Fruit fly (Drosophila melanogaster) whole organism, embryonic: ENCODE data around the gene CG5390.
A peak's percentile ranks its signal among the peaks of the same experiment; 100 is the strongest.

Source experiments
- Ada2b ChIP-seq: fragments of 200-800 bp; sonication (Bioruptor generic); IDR thresholded peaks from 2 replicates; pipeline ENCODE4 v1.3.6; 2022; ENCODE audit warnings: missing biosample characterization, missing genetic modification characterization
- CG11560 ChIP-seq: fragments of 200-800 bp; sonication (Bioruptor generic); IDR thresholded peaks from 3 replicates; pipeline ENCODE4 v1.3.6; 2022; ENCODE audit warnings: missing biosample characterization, missing genetic modification characterization
- CG12071 ChIP-seq: fragments of 200-800 bp; sonication (Bioruptor generic); optimal IDR thresholded peaks from 3 replicates; lab custom pipeline; 2018; ENCODE audit warnings: missing biosample characterization, mild to moderate bottlenecking, missing genetic modification characterization
- CG14050 ChIP-seq: fragments of 200-800 bp; sonication (Bioruptor generic); IDR thresholded peaks from 3 replicates; pipeline ENCODE4 v1.3.6; 2022; ENCODE audit warnings: missing biosample characterization, missing genetic modification characterization
- CG15011 ChIP-seq: fragments of 200-800 bp; sonication (Bioruptor generic); optimal IDR thresholded peaks from 3 replicates; lab custom pipeline; 2018; ENCODE audit warnings: missing biosample characterization, mild to moderate bottlenecking, missing genetic modification characterization
- CG15269 ChIP-seq: fragments of 200-800 bp; sonication (Bioruptor generic); optimal IDR thresholded peaks from 2 replicates; lab custom pipeline; 2018; ENCODE audit warnings: missing biosample characterization, mild to moderate bottlenecking, missing genetic modification characterization, moderate library complexity
- CG1603 ChIP-seq: fragments of 200-800 bp; sonication (Bioruptor generic); optimal IDR thresholded peaks from 2 replicates; lab custom pipeline; 2019; ENCODE audit warnings: missing biosample characterization, mild to moderate bottlenecking, missing genetic modification characterization, moderate library complexity
- CG16779 ChIP-seq: fragments of 200-800 bp; sonication (Bioruptor generic); IDR thresholded peaks from 2 replicates; pipeline ENCODE4 v1.3.6; 2022; ENCODE audit warnings: missing biosample characterization, missing genetic modification characterization
- CG17568 ChIP-seq: fragments of 200-800 bp; sonication (Bioruptor generic); optimal IDR thresholded peaks from 2 replicates; lab custom pipeline; 2018; ENCODE audit warnings: missing biosample characterization, mild to moderate bottlenecking, missing genetic modification characterization, moderate library complexity
- CG17829 ChIP-seq: fragments of 200-800 bp; optimal IDR thresholded peaks from 2 replicates; lab custom pipeline; 2019; ENCODE audit warnings: missing biosample characterization, mild to moderate bottlenecking, missing genetic modification characterization, moderate library complexity
- CG2120 ChIP-seq: fragments of 200-800 bp; sonication (Bioruptor generic); optimal IDR thresholded peaks from 3 replicates; lab custom pipeline; 2016; ENCODE audit warnings: missing biosample characterization, missing genetic modification characterization
- CG2199 ChIP-seq: fragments of 200-800 bp; sonication (Bioruptor generic); IDR thresholded peaks from 3 replicates; pipeline ENCODE4 v1.3.6; 2022; ENCODE audit warnings: missing biosample characterization, missing genetic modification characterization
- CG2678 ChIP-seq: fragments of 200-800 bp; sonication (Bioruptor generic); optimal IDR thresholded peaks from 3 replicates; lab custom pipeline; 2019; ENCODE audit warnings: missing biosample characterization, mild to moderate bottlenecking, missing genetic modification characterization, moderate library complexity
- CG2712 ChIP-seq: fragments of 200-800 bp; optimal IDR thresholded peaks from 3 replicates; lab custom pipeline; 2019; ENCODE audit warnings: missing biosample characterization, mild to moderate bottlenecking, missing genetic modification characterization, moderate library complexity
- CG30020 ChIP-seq: fragments of 200-800 bp; optimal IDR thresholded peaks from 2 replicates; lab custom pipeline; 2019; ENCODE audit warnings: missing biosample characterization, mild to moderate bottlenecking, missing genetic modification characterization, moderate library complexity
- CG4730 ChIP-seq: fragments of 200-800 bp; sonication (Bioruptor generic); IDR thresholded peaks from 2 replicates; pipeline ENCODE4 v1.3.6; 2022; ENCODE audit warnings: missing biosample characterization, missing genetic modification characterization
- CG4820 ChIP-seq: fragments of 200-800 bp; sonication (Bioruptor generic); optimal IDR thresholded peaks from 3 replicates; lab custom pipeline; 2016; ENCODE audit warnings: missing biosample characterization, missing genetic modification characterization
- CG6689 ChIP-seq: fragments of 200-800 bp; sonication (Bioruptor generic); IDR thresholded peaks from 2 replicates; pipeline ENCODE4 v1.3.6; 2022; ENCODE audit warnings: missing biosample characterization, missing genetic modification characterization
- CG8089 ChIP-seq: fragments of 200-800 bp; sonication (Bioruptor generic); optimal IDR thresholded peaks from 3 replicates; lab custom pipeline; 2016; ENCODE audit warnings: missing biosample characterization, missing genetic modification characterization
- CG8924 ChIP-seq: fragments of 200-800 bp; optimal IDR thresholded peaks from 3 replicates; lab custom pipeline; 2019; ENCODE audit warnings: missing biosample characterization, mild to moderate bottlenecking, missing genetic modification characterization, moderate library complexity
- CG9876 ChIP-seq: fragments of 200-800 bp; sonication (Bioruptor generic); optimal IDR thresholded peaks from 2 replicates; lab custom pipeline; 2016; ENCODE audit warnings: missing biosample characterization, missing genetic modification characterization
- CG9932 ChIP-seq: fragments of 200-800 bp; sonication (Bioruptor generic); IDR thresholded peaks from 2 replicates; pipeline ENCODE4 v1.3.6; 2022; ENCODE audit warnings: missing biosample characterization, missing genetic modification characterization
- CTCF ChIP-seq: fragments of 200-800 bp; sonication (Bioruptor generic); optimal IDR thresholded peaks from 2 replicates; lab custom pipeline; 2017; ENCODE audit warnings: missing biosample characterization, mild to moderate bottlenecking, missing genetic modification characterization, moderate library complexity
- Dek ChIP-seq: fragments of 200-800 bp; sonication (Bioruptor generic); optimal IDR thresholded peaks from 3 replicates; lab custom pipeline; 2019; ENCODE audit warnings: missing biosample characterization, mild to moderate bottlenecking, missing genetic modification characterization, moderate library complexity
- Dref ChIP-seq: fragments of 200-800 bp; sonication (Bioruptor generic); IDR thresholded peaks from 2 replicates; pipeline ENCODE4 v1.3.6; 2022; ENCODE audit warnings: missing biosample characterization, missing genetic modification characterization
- Ets97D ChIP-seq: fragments of 200-800 bp; sonication (Bioruptor generic); optimal IDR thresholded peaks from 3 replicates; lab custom pipeline; 2016; ENCODE audit warnings: missing biosample characterization, missing genetic modification characterization
- Fer2 ChIP-seq: fragments of 200-800 bp; sonication (Bioruptor generic); optimal IDR thresholded peaks from 2 replicates; lab custom pipeline; 2018; ENCODE audit warnings: missing biosample characterization, mild to moderate bottlenecking, missing genetic modification characterization, moderate library complexity
- Hr51 ChIP-seq, 2 experiments: fragments of 200-800 bp; sonication (Bioruptor generic); optimal IDR thresholded peaks; 2 replicates in 1 of 2; 3 replicates in 1 of 2; lab custom pipeline; 2016 to 2018; ENCODE audit warnings: missing biosample characterization in 2 of 2, missing genetic modification characterization in 2 of 2, mild to moderate bottlenecking in 1 of 2, moderate library complexity in 1 of 2
- Jarid2 ChIP-seq: fragments of 200-800 bp; sonication (Bioruptor generic); optimal IDR thresholded peaks from 3 replicates; lab custom pipeline; 2017; ENCODE audit warnings: mild to moderate bottlenecking, missing biosample characterization, missing genetic modification reagents, missing genetic modification characterization
- MBD-R2 ChIP-seq: fragments of 200-800 bp; sonication (Bioruptor generic); IDR thresholded peaks from 2 replicates; pipeline ENCODE4 v1.3.6; 2022; ENCODE audit warnings: missing biosample characterization, missing genetic modification characterization
- Mrtf ChIP-seq: fragments of 200-800 bp; sonication (Bioruptor generic); IDR thresholded peaks from 3 replicates; pipeline ENCODE4 v1.3.6; 2022; ENCODE audit warnings: missing biosample characterization, missing genetic modification characterization
- Nf-YC ChIP-seq: fragments of 200-800 bp; optimal IDR thresholded peaks from 3 replicates; lab custom pipeline; 2019; ENCODE audit warnings: missing biosample characterization, mild to moderate bottlenecking, missing genetic modification characterization, moderate library complexity
- Ravus ChIP-seq: fragments of 200-800 bp; sonication (Bioruptor generic); IDR thresholded peaks from 2 replicates; pipeline ENCODE4 v1.3.6; 2022; ENCODE audit warnings: missing biosample characterization, missing genetic modification characterization
- Scr ChIP-seq: fragments of 200-800 bp; sonication (Bioruptor generic); IDR thresholded peaks from 2 replicates; pipeline ENCODE4 v1.3.6; 2022; ENCODE audit warnings: missing biosample characterization, missing genetic modification characterization; ENCODE audit not compliant: partially characterized antibody
- Sin3A ChIP-seq: fragments of >200 bp; optimal IDR thresholded peaks from 2 replicates; lab custom pipeline; 2018
- Sry-δ ChIP-seq: fragments of 200-800 bp; sonication (Bioruptor generic); optimal IDR thresholded peaks from 2 replicates; lab custom pipeline; 2016; ENCODE audit warnings: missing biosample characterization, missing genetic modification characterization
- TFAM ChIP-seq: fragments of 200-800 bp; sonication (Bioruptor generic); optimal IDR thresholded peaks from 2 replicates; lab custom pipeline; 2017; ENCODE audit warnings: missing biosample characterization, missing genetic modification characterization, inconsistent platforms
- Taf1 ChIP-seq: fragments of 200-800 bp; sonication (Bioruptor generic); IDR thresholded peaks from 2 replicates; pipeline ENCODE4 v1.3.6; 2022; ENCODE audit warnings: missing biosample characterization, missing genetic modification characterization
- Xbp1 ChIP-seq: fragments of 200-800 bp; sonication (Bioruptor generic); optimal IDR thresholded peaks from 3 replicates; lab custom pipeline; 2016; ENCODE audit warnings: missing biosample characterization, mild to moderate bottlenecking, missing genetic modification characterization
- YL-1 ChIP-seq: fragments of 200-800 bp; sonication (Bioruptor generic); optimal IDR thresholded peaks from 3 replicates; lab custom pipeline; 2017; ENCODE audit warnings: missing biosample characterization, mild to moderate bottlenecking, missing genetic modification characterization
- ase ChIP-seq: fragments of 200-800 bp; sonication (Bioruptor generic); IDR thresholded peaks from 3 replicates; pipeline ENCODE4 v1.3.6; 2022; ENCODE audit warnings: missing biosample characterization, missing genetic modification characterization
- croc ChIP-seq: fragments of 200-800 bp; sonication (Bioruptor generic); conservative IDR thresholded peaks from 3 replicates; pipeline ENCODE4 v1.3.6; 2022; ENCODE audit warnings: missing biosample characterization, missing genetic modification characterization
- dm ChIP-seq: fragments of 200-800 bp; sonication (Bioruptor generic); optimal IDR thresholded peaks from 3 replicates; lab custom pipeline; 2016; ENCODE audit warnings: missing biosample characterization, missing genetic modification characterization
- gce ChIP-seq: fragments of 200-800 bp; sonication (Bioruptor generic); IDR thresholded peaks from 3 replicates; pipeline ENCODE4 v1.3.6; 2022; ENCODE audit warnings: missing biosample characterization, missing genetic modification characterization
- jumu ChIP-seq: fragments of 200-800 bp; sonication (Bioruptor generic); optimal IDR thresholded peaks from 3 replicates; lab custom pipeline; 2016; ENCODE audit warnings: missing biosample characterization, missing genetic modification characterization
- mam ChIP-seq: fragments of 200-800 bp; sonication (Bioruptor generic); optimal IDR thresholded peaks from 3 replicates; lab custom pipeline; 2016; ENCODE audit warnings: missing biosample characterization, missing genetic modification characterization
- onecut ChIP-seq: fragments of 200-800 bp; sonication (Bioruptor generic); IDR thresholded peaks from 2 replicates; pipeline ENCODE4 v1.3.6; 2022; ENCODE audit warnings: missing biosample characterization, missing genetic modification characterization
- pb ChIP-seq: fragments of 200-800 bp; sonication (Bioruptor generic); optimal IDR thresholded peaks from 3 replicates; lab custom pipeline; 2016; ENCODE audit warnings: missing biosample characterization, missing genetic modification characterization
- rib ChIP-seq: fragments of 200-800 bp; sonication (Bioruptor generic); IDR thresholded peaks from 2 replicates; pipeline ENCODE4 v1.3.6; 2022; ENCODE audit warnings: missing biosample characterization, missing genetic modification characterization
- salm ChIP-seq: fragments of 200-800 bp; sonication (Bioruptor generic); optimal IDR thresholded peaks from 2 replicates; lab custom pipeline; 2018; ENCODE audit warnings: missing biosample characterization, mild to moderate bottlenecking, missing genetic modification characterization
- tll ChIP-seq, 2 experiments: fragments of 200-800 bp in 1 of 2; fragments of >200 bp in 1 of 2; sonication (Bioruptor generic) in 1 of 2; optimal IDR thresholded peaks; 2 replicates each; lab custom pipeline; 2017 to 2019; ENCODE audit warnings: missing biosample characterization in 2 of 2, missing genetic modification characterization in 2 of 2, mild to moderate bottlenecking in 1 of 2, moderate library complexity in 1 of 2
- trh ChIP-seq: fragments of 200-800 bp; sonication (Bioruptor generic); optimal IDR thresholded peaks from 2 replicates; lab custom pipeline; 2016; ENCODE audit warnings: missing biosample characterization, missing genetic modification characterization
- vvl ChIP-seq: fragments of 200-800 bp; sonication (Bioruptor generic); IDR thresholded peaks from 2 replicates; pipeline ENCODE4 v1.3.6; 2022; ENCODE audit warnings: missing biosample characterization, missing genetic modification characterization

Gene CG5390

dm6 chr2L:10341405-10341804, 35.0 kb upstream of the CG5390 start, which contains the start of gene CG31715 (continued):
- TF ChIP-seq onecut (GFP tag; lab: Robert Waterston, UW) (no peak), CG4820 (GFP tag; lab: Kevin White, UChicago) (no peak), Ets97D (no peak), CG4730 (no peak), Taf1 (no peak), CTCF (GFP tag; lab: Kevin White, UChicago) (no peak), rib (GFP tag; lab: Robert Waterston, UW) (peak; percentile 49; the same call in 1 of the 2 replicates), CG11560 (tag; lab: Robert Waterston, UW) (no peak), CG12071 (no peak), CG16779 (no peak), dm (GFP tag; lab: Kevin White, UChicago) (no peak), Nf-YC (tag; lab: Kevin White, UChicago) (peak; percentile 14), Dref (GFP tag; lab: Robert Waterston, UW) (peak; percentile 57), Jarid2 (GFP tag; lab: Kevin White, UChicago) (no peak), CG2120 (GFP tag; lab: Kevin White, UChicago) (peak; percentile 23), Mrtf (no peak), CG30020 (tag; lab: Kevin White, UChicago) (peak; percentile 78), CG2199 (GFP tag; lab: Robert Waterston, UW) (no peak), CG15269 (tag; lab: Kevin White, UChicago) (no peak), gce (GFP tag; lab: Robert Waterston, UW) (no peak), Sry-δ (GFP tag; lab: Kevin White, UChicago) (peak; percentile 73), Fer2 (no peak), tll (GFP tag; optimal IDR thresholded peaks at IDR 0.05; lab: Kevin White, UChicago) (no peak), TFAM (GFP tag; lab: Kevin White, UChicago) (no peak), Sin3A (lab: Kevin White, UChicago) (no peak), Ada2b (no peak), CG1603 (tag; lab: Kevin White, UChicago) (peak; percentile 35), CG9932 (GFP tag; lab: Robert Waterston, UW) (no peak; the same call in 1 of the 2 replicates), Ravus (GFP tag; lab: Robert Waterston, UW) (no peak), CG17568 (GFP tag; lab: Kevin White, UChicago) (no peak), MBD-R2 (GFP tag; lab: Robert Waterston, UW) (peak; percentile 66), Hr51 (GFP tag; optimal IDR thresholded peaks at IDR 0.05; lab: Kevin White, UChicago) (peak in 1 of 2 experiments; percentile 18), pb (no peak), CG14050 (GFP tag; lab: Robert Waterston, UW) (no peak), trh (no peak), salm (no peak), YL-1 (GFP tag; lab: Kevin White, UChicago) (peak; percentile 21), CG6689 (no peak), Dek (tag; lab: Kevin White, UChicago) (peak; percentile 26), mam (GFP tag; lab: Kevin White, UChicago) (no peak), CG8089 (GFP tag; lab: Kevin White, UChicago) (no peak), jumu (GFP tag; lab: Kevin White, UChicago) (no peak), Scr (GFP tag; lab: Robert Waterston, UW) (peak; percentile 51), CG17829 (tag; lab: Kevin White, UChicago) (peak; percentile 16), croc (GFP tag; lab: Robert Waterston, UW) (no peak), CG2712 (tag; lab: Kevin White, UChicago) (peak; percentile 25), CG15011 (GFP tag; lab: Kevin White, UChicago) (no peak), CG9876 (no peak), ase (no peak), CG2678 (tag; lab: Kevin White, UChicago) (no peak), vvl (GFP tag; lab: Robert Waterston, UW) (peak; percentile 48; the same call in 1 of the 2 replicates), CG8924 (tag; lab: Kevin White, UChicago) (peak; percentile 39), Xbp1 (peak; percentile 20)
